Fruit fly (Drosophila melanogaster) whole organism, embryonic: Measurements from ENCODE around the gene CG12607.
A peak's percentile ranks its signal among the peaks of the same experiment; 100 is the strongest.

Experiments used
- B-H1 ChIP-seq: fragments of 200-800 bp; sonication (Bioruptor generic); IDR thresholded peaks from 3 replicates; pipeline ENCODE4 v1.3.6; 2022; ENCODE audit warnings: missing biosample characterization, missing genetic modification characterization
- CG1024 ChIP-seq: fragments of 200-800 bp; sonication (Bioruptor generic); IDR thresholded peaks from 2 replicates; pipeline ENCODE4 v1.3.6; 2022; ENCODE audit warnings: missing biosample characterization, missing genetic modification characterization
- CG10366 ChIP-seq: fragments of 200-800 bp; sonication (Bioruptor generic); IDR thresholded peaks from 2 replicates; pipeline ENCODE4 v1.3.6; 2022; ENCODE audit warnings: missing biosample characterization, missing genetic modification characterization
- CG11085 ChIP-seq: fragments of 200-800 bp; sonication (Bioruptor generic); IDR thresholded peaks from 2 replicates; pipeline ENCODE4 v1.3.6; 2022; ENCODE audit warnings: missing biosample characterization, missing genetic modification characterization
- CG12659 ChIP-seq: fragments of 200-800 bp; sonication (Bioruptor generic); optimal IDR thresholded peaks from 3 replicates; lab custom pipeline; 2017; ENCODE audit warnings: mild to moderate bottlenecking, missing biosample characterization, missing genetic modification reagents, missing genetic modification characterization
- CG15269 ChIP-seq: fragments of 200-800 bp; sonication (Bioruptor generic); optimal IDR thresholded peaks from 2 replicates; lab custom pipeline; 2018; ENCODE audit warnings: missing biosample characterization, mild to moderate bottlenecking, missing genetic modification characterization, moderate library complexity
- CG17186 ChIP-seq: fragments of 200-800 bp; sonication (Bioruptor generic); optimal IDR thresholded peaks from 3 replicates; lab custom pipeline; 2017; ENCODE audit warnings: missing biosample characterization, missing genetic modification reagents, missing genetic modification characterization
- CG18262 ChIP-seq: fragments of 200-800 bp; optimal IDR thresholded peaks from 3 replicates; lab custom pipeline; 2019; ENCODE audit warnings: missing biosample characterization, mild to moderate bottlenecking, missing genetic modification characterization, moderate library complexity
- CG2120 ChIP-seq: fragments of 200-800 bp; sonication (Bioruptor generic); optimal IDR thresholded peaks from 3 replicates; lab custom pipeline; 2016; ENCODE audit warnings: missing biosample characterization, missing genetic modification characterization
- CG30020 ChIP-seq: fragments of 200-800 bp; optimal IDR thresholded peaks from 2 replicates; lab custom pipeline; 2019; ENCODE audit warnings: missing biosample characterization, mild to moderate bottlenecking, missing genetic modification characterization, moderate library complexity
- CG3163 ChIP-seq: fragments of 200-800 bp; sonication (Bioruptor generic); optimal IDR thresholded peaks from 3 replicates; lab custom pipeline; 2016; ENCODE audit warnings: missing biosample characterization, missing genetic modification characterization
- CG5245 ChIP-seq: fragments of 200-800 bp; sonication (Bioruptor generic); optimal IDR thresholded peaks from 3 replicates; lab custom pipeline; 2016; ENCODE audit warnings: missing biosample characterization, missing genetic modification characterization
- CG7839 ChIP-seq: fragments of 200-800 bp; sonication (Bioruptor generic); optimal IDR thresholded peaks from 3 replicates; lab custom pipeline; 2018; ENCODE audit warnings: missing biosample characterization, mild to moderate bottlenecking, missing genetic modification characterization, moderate library complexity
- CG8290 ChIP-seq, 3 experiments: fragments of 200-800 bp; sonication (Bioruptor generic); optimal IDR thresholded peaks; 2 replicates each; lab custom pipeline; 2016 to 2019; ENCODE audit warnings: missing biosample characterization in 3 of 3, missing genetic modification characterization in 3 of 3, mild to moderate bottlenecking in 2 of 3, moderate library complexity in 1 of 3
- CG8388 ChIP-seq: fragments of 200-800 bp; sonication (Bioruptor generic); optimal IDR thresholded peaks from 2 replicates; lab custom pipeline; 2019; ENCODE audit warnings: missing biosample characterization, mild to moderate bottlenecking, missing genetic modification characterization, moderate library complexity
- CG8765 ChIP-seq: fragments of 200-800 bp; sonication (Bioruptor generic); IDR thresholded peaks from 2 replicates; pipeline ENCODE4 v1.3.6; 2022; ENCODE audit warnings: missing biosample characterization, missing genetic modification characterization
- CG9797 ChIP-seq: fragments of 200-800 bp; sonication (Bioruptor generic); optimal IDR thresholded peaks from 3 replicates; lab custom pipeline; 2018; ENCODE audit warnings: missing biosample characterization, mild to moderate bottlenecking, missing genetic modification characterization
- CoRest ChIP-seq: fragments of 200-800 bp; sonication (Bioruptor generic); optimal IDR thresholded peaks from 3 replicates; lab custom pipeline; 2018; ENCODE audit warnings: missing biosample characterization, mild to moderate bottlenecking, missing genetic modification characterization, moderate library complexity
- D19B ChIP-seq: fragments of 200-800 bp; sonication (Bioruptor generic); optimal IDR thresholded peaks from 2 replicates; lab custom pipeline; 2017; ENCODE audit warnings: missing biosample characterization, mild to moderate bottlenecking, missing genetic modification characterization
- E2f1 ChIP-seq: fragments of 200-800 bp; sonication (Bioruptor generic); IDR thresholded peaks from 2 replicates; pipeline ENCODE4 v1.3.6; 2022; ENCODE audit warnings: missing biosample characterization, missing genetic modification characterization
- ERR ChIP-seq: fragments of 200-800 bp; sonication (Bioruptor generic); optimal IDR thresholded peaks from 2 replicates; lab custom pipeline; 2016; ENCODE audit warnings: missing biosample characterization, missing genetic modification characterization
- H2.0 ChIP-seq: fragments of 200-800 bp; sonication (Bioruptor generic); IDR thresholded peaks from 2 replicates; pipeline ENCODE4 v1.3.6; 2022; ENCODE audit warnings: missing biosample characterization, missing genetic modification characterization
- HLH4C ChIP-seq: fragments of 200-800 bp; sonication (Bioruptor generic); IDR thresholded peaks from 3 replicates; pipeline ENCODE4 v1.3.6; 2022; ENCODE audit warnings: missing biosample characterization, missing genetic modification characterization; ENCODE audit not compliant: partially characterized antibody
- HLHmδ ChIP-seq: fragments of 200-800 bp; sonication (Bioruptor generic); optimal IDR thresholded peaks from 2 replicates; lab custom pipeline; 2018; ENCODE audit warnings: missing biosample characterization, mild to moderate bottlenecking, missing genetic modification characterization, moderate library complexity
- Hsf ChIP-seq: fragments of 200-800 bp; sonication (Bioruptor generic); optimal IDR thresholded peaks from 3 replicates; lab custom pipeline; 2016; ENCODE audit warnings: missing biosample characterization, missing genetic modification characterization
- Kr ChIP-seq: fragments of 200-800 bp; sonication (Bioruptor generic); optimal IDR thresholded peaks from 2 replicates; lab custom pipeline; 2017; ENCODE audit warnings: missing biosample characterization, mild to moderate bottlenecking, missing genetic modification characterization
- Lim3 ChIP-seq: fragments of 200-800 bp; sonication (Bioruptor generic); IDR thresholded peaks from 2 replicates; pipeline ENCODE4 v1.3.6; 2022; ENCODE audit warnings: missing biosample characterization, missing genetic modification characterization
- Lpt ChIP-seq: fragments of >200 bp; optimal IDR thresholded peaks from 2 replicates; lab custom pipeline; 2018; ENCODE audit warnings: missing biosample characterization, missing genetic modification characterization
- Med ChIP-seq: fragments of 200-800 bp; sonication (Bioruptor generic); peaks from one replicate; lab custom pipeline; 2016; ENCODE audit warnings: missing biosample characterization, missing genetic modification characterization, mild to moderate bottlenecking, inconsistent platforms, moderate library complexity
- Nf-YA ChIP-seq: fragments of 200-800 bp; sonication (Bioruptor generic); IDR thresholded peaks from 2 replicates; pipeline ENCODE4 v1.3.6; 2022; ENCODE audit warnings: missing biosample characterization, missing genetic modification characterization
- PHDP ChIP-seq: fragments of 200-800 bp; sonication (Bioruptor generic); optimal IDR thresholded peaks from 3 replicates; lab custom pipeline; 2018; ENCODE audit warnings: missing biosample characterization, mild to moderate bottlenecking, missing genetic modification characterization, moderate library complexity
- Poxn ChIP-seq: fragments of 200-800 bp; sonication (Bioruptor generic); IDR thresholded peaks from 2 replicates; pipeline ENCODE4 v1.3.6; 2022; ENCODE audit warnings: missing biosample characterization, missing genetic modification characterization
- Tbp ChIP-seq: fragments of >200 bp; optimal IDR thresholded peaks from 2 replicates; lab custom pipeline; 2018; ENCODE audit warnings: missing biosample characterization, missing genetic modification characterization
- Usf ChIP-seq: fragments of 200-800 bp; sonication (Bioruptor generic); optimal IDR thresholded peaks from 2 replicates; lab custom pipeline; 2017; ENCODE audit warnings: missing genotype, missing biosample characterization, missing genetic modification characterization
- YL-1 ChIP-seq: fragments of 200-800 bp; sonication (Bioruptor generic); optimal IDR thresholded peaks from 3 replicates; lab custom pipeline; 2017; ENCODE audit warnings: missing biosample characterization, mild to moderate bottlenecking, missing genetic modification characterization
- al ChIP-seq: fragments of 200-800 bp; sonication (Bioruptor generic); IDR thresholded peaks from 2 replicates; pipeline ENCODE4 v1.3.6; 2022; ENCODE audit warnings: missing biosample characterization, missing genetic modification characterization
- ase ChIP-seq: fragments of 200-800 bp; sonication (Bioruptor generic); IDR thresholded peaks from 3 replicates; pipeline ENCODE4 v1.3.6; 2022; ENCODE audit warnings: missing biosample characterization, missing genetic modification characterization
- az2 ChIP-seq: fragments of 200-800 bp; sonication (Bioruptor generic); optimal IDR thresholded peaks from 3 replicates; lab custom pipeline; 2016; ENCODE audit warnings: missing biosample characterization, missing genetic modification characterization
- bcd ChIP-seq: fragments of 200-800 bp; sonication (Bioruptor generic); optimal IDR thresholded peaks from 2 replicates; lab custom pipeline; 2017; ENCODE audit warnings: missing biosample characterization, mild to moderate bottlenecking, missing genetic modification characterization
- dati ChIP-seq: fragments of 200-800 bp; sonication (Bioruptor generic); IDR thresholded peaks from 2 replicates; pipeline ENCODE4 v1.3.6; 2022; ENCODE audit warnings: missing biosample characterization, missing genetic modification characterization
- fru ChIP-seq: fragments of >200 bp; optimal IDR thresholded peaks from 2 replicates; lab custom pipeline; 2017
- ftz-f1 ChIP-seq: fragments of 200-800 bp; sonication (Bioruptor generic); optimal IDR thresholded peaks from 2 replicates; lab custom pipeline; 2016; ENCODE audit warnings: missing biosample characterization, missing genetic modification characterization
- grau ChIP-seq: fragments of 200-800 bp; optimal IDR thresholded peaks from 3 replicates; lab custom pipeline; 2019; ENCODE audit warnings: missing biosample characterization, mild to moderate bottlenecking, missing genetic modification characterization, moderate library complexity
- kah ChIP-seq: fragments of 200-800 bp; sonication (Bioruptor generic); optimal IDR thresholded peaks from 2 replicates; lab custom pipeline; 2018; ENCODE audit warnings: missing biosample characterization, mild to moderate bottlenecking, missing genetic modification characterization
- mam ChIP-seq: fragments of 200-800 bp; sonication (Bioruptor generic); optimal IDR thresholded peaks from 3 replicates; lab custom pipeline; 2016; ENCODE audit warnings: missing biosample characterization, missing genetic modification characterization
- mirr ChIP-seq: fragments of 200-800 bp; sonication (Bioruptor generic); optimal IDR thresholded peaks from 3 replicates; lab custom pipeline; 2018; ENCODE audit warnings: missing biosample characterization, mild to moderate bottlenecking, missing genetic modification characterization
- oc ChIP-seq: fragments of 200-800 bp; sonication (Bioruptor generic); optimal IDR thresholded peaks from 2 replicates; lab custom pipeline; 2018; ENCODE audit warnings: missing biosample characterization, mild to moderate bottlenecking, missing genetic modification characterization, moderate library complexity
- pita ChIP-seq: fragments of 200-800 bp; sonication (Bioruptor generic); optimal IDR thresholded peaks from 2 replicates; lab custom pipeline; 2017; ENCODE audit warnings: missing biosample characterization, mild to moderate bottlenecking, missing genetic modification characterization
- ranshi ChIP-seq: fragments of 200-800 bp; sonication (Bioruptor generic); IDR thresholded peaks from 2 replicates; pipeline ENCODE4 v1.3.6; 2022; ENCODE audit warnings: missing biosample characterization, missing genetic modification characterization
- sob ChIP-seq: fragments of 200-800 bp; sonication (Bioruptor generic); IDR thresholded peaks from 2 replicates; pipeline ENCODE4 v1.3.6; 2022; ENCODE audit warnings: missing biosample characterization, missing genetic modification characterization
- unc-4 ChIP-seq: fragments of 200-800 bp; sonication (Bioruptor generic); IDR thresholded peaks from 2 replicates; pipeline ENCODE4 v1.3.6; 2022; ENCODE audit warnings: missing biosample characterization, missing genetic modification characterization; ENCODE audit not compliant: partially characterized antibody

The CG12607 gene

DNA sequence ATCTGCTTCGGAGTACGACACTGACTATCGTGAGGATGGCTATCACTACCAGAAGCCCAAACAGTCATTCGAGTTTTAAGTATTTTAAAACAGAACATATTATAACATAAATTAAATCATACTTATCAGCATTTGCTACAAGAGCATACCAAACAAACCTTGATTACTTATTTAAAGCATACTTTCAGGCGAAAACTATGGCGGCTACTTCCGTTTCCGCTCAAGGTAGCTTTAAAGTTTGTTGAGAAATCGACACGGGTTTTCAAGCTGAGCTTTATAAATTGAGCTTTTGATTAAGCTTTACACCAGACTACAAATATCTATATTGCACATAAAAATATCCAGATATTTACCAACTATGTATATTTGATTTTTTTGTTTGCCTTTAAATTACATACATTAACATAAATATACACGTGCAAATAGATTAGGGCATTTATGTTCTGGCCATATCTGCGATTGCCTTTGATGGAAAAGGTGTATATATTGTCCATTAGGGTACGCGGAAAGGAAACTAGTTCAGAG, 28.6 kb downstream of the CG12607 start (continued):
- TF ChIP-seq CG9797 (no peak), bcd (peak; percentile 79), Med (GFP tag; lab: Kevin White, UChicago) (peak; percentile 99), Lpt (no peak), E2f1 (GFP tag; lab: Robert Waterston, UW) (peak; percentile 47; the same call in 1 of the 2 replicates), CG17186 (peak; percentile 53), CG8290 (GFP tag; optimal IDR thresholded peaks at IDR 0.05; lab: Kevin White, UChicago) (no peak), CG8290 (tag; optimal IDR thresholded peaks at IDR 0.05; lab: Kevin White, UChicago) (peak; percentile 55 to 81), fru (lab: Kevin White, UChicago) (no peak), sob (peak; percentile 80), Nf-YA (peak; percentile 33; the same call in 1 of the 2 replicates), CG18262 (tag; lab: Kevin White, UChicago) (no peak), CG30020 (tag; lab: Kevin White, UChicago) (no peak), ERR (GFP tag; lab: Kevin White, UChicago) (no peak), Tbp (GFP tag; lab: Kevin White, UChicago) (no peak), az2 (GFP tag; lab: Kevin White, UChicago) (peak; percentile 73), Kr (GFP tag; lab: Kevin White, UChicago) (no peak), al (GFP tag; lab: Robert Waterston, UW) (no peak), dati (GFP tag; lab: Robert Waterston, UW) (peak; percentile 67; the same call in 1 of the 2 replicates), B-H1 (GFP tag; lab: Robert Waterston, UW) (peak; percentile 39; the same call in 1 of the 3 replicates), unc-4 (GFP tag; lab: Robert Waterston, UW) (no peak), H2.0 (GFP tag; lab: Robert Waterston, UW) (peak; percentile 57), pita (no peak), ftz-f1 (GFP tag; lab: Kevin White, UChicago) (no peak), grau (tag; lab: Kevin White, UChicago) (peak; percentile 69), CG5245 (peak; percentile 69), HLHmδ (peak; percentile 87), HLH4C (GFP tag; lab: Robert Waterston, UW) (no peak), Hsf (GFP tag; lab: Kevin White, UChicago) (peak; percentile 72), CG2120 (GFP tag; lab: Kevin White, UChicago) (peak; percentile 16), PHDP (tag; lab: Kevin White, UChicago) (peak; percentile 93), CG3163 (peak; percentile 24), mam (GFP tag; lab: Kevin White, UChicago) (peak; percentile 21), YL-1 (GFP tag; lab: Kevin White, UChicago) (peak; percentile 89), Usf (GFP tag; lab: Kevin White, UChicago) (no peak), ranshi (GFP tag; lab: Robert Waterston, UW) (peak; percentile 71; the same call in 1 of the 2 replicates), CG11085 (GFP tag; lab: Robert Waterston, UW) (no peak; the same call in 1 of the 2 replicates), CG10366 (GFP tag; lab: Robert Waterston, UW) (peak; percentile 35), CG1024 (GFP tag; lab: Robert Waterston, UW) (peak; percentile 65), CG8765 (GFP tag; lab: Robert Waterston, UW) (no peak), Poxn (GFP tag; lab: Robert Waterston, UW) (no peak), oc (tag; lab: Kevin White, UChicago) (peak; percentile 70), mirr (peak; percentile 96), CG8388 (GFP tag; lab: Kevin White, UChicago) (peak; percentile 77), kah (GFP tag; lab: Kevin White, UChicago) (peak; percentile 81), D19B (GFP tag; lab: Kevin White, UChicago) (peak; percentile 61), Lim3 (GFP tag; lab: Robert Waterston, UW) (no peak), CG12659 (peak; percentile 81), ase (GFP tag; lab: Robert Waterston, UW) (peak; percentile 51; the same call in 2 of the 3 replicates), CG7839 (tag; lab: Kevin White, UChicago) (peak; percentile 67), CG15269 (tag; lab: Kevin White, UChicago) (peak; percentile 79), CoRest (tag; lab: Kevin White, UChicago) (peak; percentile 49)
